Fruit fly (Drosophila melanogaster) whole organism, pupa: ENCODE measurements around the gene SKIP.

Experiments
- CG4496 ChIP-seq: fragments of 200-800 bp; sonication (Bioruptor generic); IDR thresholded peaks from 3 replicates; pipeline ENCODE4 v1.3.6; 2022; ENCODE audit warnings: missing biosample characterization, missing genetic modification characterization
- CG8301 ChIP-seq: fragments of 200-800 bp; sonication (Bioruptor generic); optimal IDR thresholded peaks from 2 replicates; lab custom pipeline; 2018; ENCODE audit warnings: missing biosample characterization, mild to moderate bottlenecking, missing genetic modification characterization
- CG9948 ChIP-seq: fragments of 200-800 bp; sonication (Bioruptor generic); optimal IDR thresholded peaks from 2 replicates; lab custom pipeline; 2018; ENCODE audit warnings: missing biosample characterization, mild to moderate bottlenecking, missing genetic modification characterization, moderate library complexity
- Snoo ChIP-seq: fragments of 200-800 bp; sonication (Bioruptor generic); optimal IDR thresholded peaks from 3 replicates; lab custom pipeline; 2017; ENCODE audit warnings: missing biosample characterization, mild to moderate bottlenecking, missing genetic modification characterization, inconsistent platforms
- gl ChIP-seq: fragments of 200-800 bp; sonication (Bioruptor generic); optimal IDR thresholded peaks from 2 replicates; lab custom pipeline; 2018; ENCODE audit warnings: missing biosample characterization, mild to moderate bottlenecking, missing genetic modification characterization
- rn ChIP-seq: fragments of 200-800 bp; sonication (Bioruptor generic); IDR thresholded peaks from 2 replicates; pipeline ENCODE4 v1.3.6; 2022; ENCODE audit warnings: missing biosample characterization, missing genetic modification characterization

- TF ChIP-seq rn, result no peak
- TF ChIP-seq CG9948 (tag; lab: Kevin White, UChicago), result no peak
- no peak for TF ChIP-seq CG4496 (GFP tag; lab: Robert Waterston, UW)
- no peak for TF ChIP-seq CG8301 (tag; lab: Kevin White, UChicago)
- TF ChIP-seq gl (tag; lab: Kevin White, UChicago), result no peak
- TF ChIP-seq Snoo (tag; lab: Kevin White, UChicago), result no peak
Observed at dm6 chr3R:22340207-22340606, 206.6 kb downstream of the SKIP start, which contains the start of gene CG5388.
